Fruit fly (Drosophila melanogaster) whole organism, prepupa: Measurements from ENCODE around the gene CNMaR.

Source experiments
- CG3032 ChIP-seq: fragments of 200-800 bp; optimal IDR thresholded peaks from 2 replicates; lab custom pipeline; 2019; ENCODE audit warnings: missing biosample characterization, mild to moderate bottlenecking, missing genetic modification characterization, moderate library complexity
- CG7368 ChIP-seq: fragments of 200-800 bp; sonication (Bioruptor generic); optimal IDR thresholded peaks from 3 replicates; lab custom pipeline; 2016; ENCODE audit warnings: missing biosample characterization, missing genetic modification characterization

dm6 chr3L:9629093-9629492 lies 14.8 kb upstream of the CNMaR start, which contains the start of gene Or67b:
- TF ChIP-seq CG3032 (no peak), CG7368 (GFP tag; lab: Kevin White, UChicago) (no peak)
